Worm (Caenorhabditis elegans) whole organism, midembryonic: ENCODE data around the gene W05H9.2.

Experiments
- T22C8.4 ChIP-seq: fragments of 200-800 bp; sonication (Bioruptor generic); IDR thresholded peaks from 2 replicates; pipeline ENCODE4 v1.3.6; 2022; ENCODE audit warnings: missing genetic modification characterization, missing compliant biosample characterization
- cog-1 ChIP-seq: sonication (generic microtip); optimal IDR thresholded peaks from 2 replicates; lab custom pipeline; 2016; ENCODE audit warnings: missing genetic modification characterization, missing compliant biosample characterization
- flt-1 ChIP-seq: fragments of 200-800 bp; sonication (Bioruptor generic); IDR thresholded peaks from 2 replicates; pipeline ENCODE4 v1.3.6; 2022; ENCODE audit warnings: missing genetic modification characterization, missing compliant biosample characterization
- klf-2 ChIP-seq: fragments of 200-800 bp; sonication (Bioruptor generic); conservative IDR thresholded peaks from 2 replicates; pipeline ENCODE4 v1.3.6; 2022; ENCODE audit warnings: missing genetic modification reagents, missing genetic modification characterization, missing compliant biosample characterization
- med-1 ChIP-seq: sonication (generic microtip); optimal IDR thresholded peaks from 2 replicates; lab custom pipeline; 2017; ENCODE audit warnings: missing genetic modification characterization, mild to moderate bottlenecking, missing compliant biosample characterization, antibody characterized with exemption, missing genetic modification reagents; ENCODE audit not compliant: insufficient read depth
- ref-1 ChIP-seq: fragments of 200-800 bp; sonication (Bioruptor generic); conservative IDR thresholded peaks from 2 replicates; pipeline ENCODE4 v1.3.6; 2022; ENCODE audit warnings: missing genetic modification reagents, missing genetic modification characterization, missing compliant biosample characterization
- tab-1 ChIP-seq: fragments of 200-800 bp; sonication (Bioruptor generic); IDR thresholded peaks from 2 replicates; pipeline ENCODE4 v1.3.6; 2022; ENCODE audit warnings: missing genetic modification characterization, missing compliant biosample characterization
- ztf-23 ChIP-seq: fragments of 200-800 bp; sonication (Bioruptor generic); IDR thresholded peaks from 2 replicates; pipeline ENCODE4 v1.3.6; 2022; ENCODE audit warnings: missing genetic modification reagents, missing genetic modification characterization, missing compliant biosample characterization
- ztf-29 ChIP-seq: fragments of 200-800 bp; sonication (Bioruptor generic); IDR thresholded peaks from 2 replicates; pipeline ENCODE4 v1.3.6; 2022; ENCODE audit warnings: missing genetic modification reagents, missing genetic modification characterization, missing compliant biosample characterization

Gene W05H9.2

ce11 chrX:6280998-6281397 lies 14.2 kb downstream of the W05H9.2 start:
- TF ChIP-seq tab-1 (GFP tag; lab: Robert Waterston, UW) (no peak), flt-1 (GFP tag; lab: Robert Waterston, UW) (no peak), klf-2 (no peak), ztf-23 (GFP tag; lab: Robert Waterston, UW) (no peak), ztf-29 (no peak)

ce11 chrX:6286154-6286553 lies 19.3 kb downstream of the W05H9.2 start:
- TF ChIP-seq med-1 (GFP tag; lab: Kevin White, UChicago), result no peak
- 0 out of 2 replicates have a peak, but pooled peaks have one; percentile 42 for TF ChIP-seq ztf-23 (GFP tag; lab: Robert Waterston, UW)
- TF ChIP-seq flt-1 (GFP tag; lab: Robert Waterston, UW), result peak; percentile 88
- TF ChIP-seq ref-1 (GFP tag; lab: Robert Waterston, UW), result peak; percentile 33; the same call in 1 of the 2 replicates
- no peak for TF ChIP-seq cog-1 (tag; lab: Kevin White, UChicago)
- TF ChIP-seq tab-1 (GFP tag; lab: Robert Waterston, UW), result peak; percentile 79; the same call in 1 of the 2 replicates
- TF ChIP-seq klf-2, result peak; percentile 65; the same call in 1 of the 2 replicates
- TF ChIP-seq T22C8.4 (GFP tag; lab: Robert Waterston, UW), result peak; percentile 53; the same call in 1 of the 2 replicates
- TF ChIP-seq ztf-29, result 0 out of 2 replicates have a peak, but pooled peaks have one; percentile 61

- TF ChIP-seq cog-1 (tag; lab: Kevin White, UChicago), result no peak
- no peak for TF ChIP-seq T22C8.4 (GFP tag; lab: Robert Waterston, UW)
- no peak for TF ChIP-seq ref-1 (GFP tag; lab: Robert Waterston, UW)
- TF ChIP-seq tab-1 (GFP tag; lab: Robert Waterston, UW), result no peak
- TF ChIP-seq flt-1 (GFP tag; lab: Robert Waterston, UW), result no peak
Observed at ce11 chrX:6289038-6289437, 22.2 kb downstream of the W05H9.2 start.

- TF ChIP-seq ref-1 (GFP tag; lab: Robert Waterston, UW) (no peak), ztf-23 (GFP tag; lab: Robert Waterston, UW) (no peak), T22C8.4 (GFP tag; lab: Robert Waterston, UW) (no peak), med-1 (GFP tag; lab: Kevin White, UChicago) (no peak), cog-1 (tag; lab: Kevin White, UChicago) (no peak)
Observed at ce11 chrX:6291632-6292031, 24.8 kb downstream of the W05H9.2 start, which contains the start of gene lev-9. lev-9 (minus strand) TSS chrX:6291732.

- TF ChIP-seq ref-1 (GFP tag; lab: Robert Waterston, UW), result peak; percentile 96
- TF ChIP-seq klf-2, result peak; percentile 97
- peak; percentile 98 for TF ChIP-seq flt-1 (GFP tag; lab: Robert Waterston, UW)
- TF ChIP-seq med-1 (GFP tag; lab: Kevin White, UChicago), result peak; percentile 71
- TF ChIP-seq cog-1 (tag; lab: Kevin White, UChicago), result peak; percentile 77
- peak; percentile 95 for TF ChIP-seq T22C8.4 (GFP tag; lab: Robert Waterston, UW)
- TF ChIP-seq ztf-23 (GFP tag; lab: Robert Waterston, UW), result peak; percentile 97
- peak; percentile 99 for TF ChIP-seq tab-1 (GFP tag; lab: Robert Waterston, UW)
- peak; percentile 80 for TF ChIP-seq ztf-29
Observed at ce11 chrX:6292143-6292542, 25.3 kb downstream of the W05H9.2 start.

DNA sequence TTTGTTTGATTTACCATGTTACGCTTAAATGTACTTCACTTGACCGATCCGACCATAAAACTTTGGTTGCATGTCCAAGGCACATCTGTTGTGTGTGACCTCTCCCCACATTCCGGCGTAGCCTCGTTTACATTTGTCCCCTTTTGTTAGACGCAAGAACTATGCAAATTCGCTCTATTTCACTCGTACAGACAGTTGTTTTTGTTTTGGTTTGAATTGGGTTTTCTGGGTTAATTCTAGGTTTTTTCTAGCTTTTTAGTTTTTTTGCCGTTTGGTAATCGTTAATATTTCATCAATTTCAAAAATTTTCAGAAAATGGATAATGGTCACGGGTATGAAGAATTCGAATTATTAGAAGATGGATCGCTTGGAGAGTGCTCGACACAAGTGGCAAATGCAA lies 26.0 kb downstream of the W05H9.2 start, which contains the start of gene mom-1:
mom-1 (plus strand) TSS at position 301 of the 400 bp plus-strand sequence.
- TF ChIP-seq tab-1 (GFP tag; lab: Robert Waterston, UW) (no peak), med-1 (GFP tag; lab: Kevin White, UChicago) (no peak), ztf-23 (GFP tag; lab: Robert Waterston, UW) (no peak), klf-2 (no peak), flt-1 (GFP tag; lab: Robert Waterston, UW) (no peak), ref-1 (GFP tag; lab: Robert Waterston, UW) (no peak), ztf-29 (no peak), T22C8.4 (GFP tag; lab: Robert Waterston, UW) (no peak), cog-1 (tag; lab: Kevin White, UChicago) (no peak)

DNA sequence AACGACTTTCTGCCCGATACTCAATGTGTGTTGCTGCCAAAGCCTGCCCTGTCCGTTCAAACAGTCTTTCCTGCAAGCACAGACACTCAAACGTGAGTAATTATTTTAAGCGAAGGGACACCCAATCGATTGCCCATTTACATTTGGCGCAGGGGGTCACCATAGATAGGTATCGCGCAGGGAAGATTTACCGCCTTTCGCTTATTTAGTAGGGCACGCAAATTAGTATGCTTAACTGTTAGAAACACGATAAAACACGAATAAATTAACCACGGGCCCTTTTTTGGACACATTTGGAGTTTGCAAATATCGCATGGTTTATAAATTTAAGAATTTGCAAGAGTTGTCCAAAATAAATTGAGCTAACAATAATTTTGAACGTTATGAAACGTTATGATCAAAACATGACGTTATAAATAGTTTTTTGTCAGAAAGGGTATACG lies 29.6 kb downstream of the W05H9.2 start:
- TF ChIP-seq med-1 (GFP tag; lab: Kevin White, UChicago), result peak; percentile 39
- TF ChIP-seq ref-1 (GFP tag; lab: Robert Waterston, UW), result no peak; the same call in 1 of the 2 replicates
- TF ChIP-seq ztf-23 (GFP tag; lab: Robert Waterston, UW), result peak; percentile 87
- TF ChIP-seq ztf-29, result peak; percentile 63
- peak; percentile 99 for TF ChIP-seq cog-1 (tag; lab: Kevin White, UChicago)
- TF ChIP-seq klf-2, result peak; percentile 83
- TF ChIP-seq tab-1 (GFP tag; lab: Robert Waterston, UW), result peak; percentile 80; the same call in 1 of the 2 replicates
- peak; percentile 92 for TF ChIP-seq T22C8.4 (GFP tag; lab: Robert Waterston, UW)
- peak; percentile 91 for TF ChIP-seq flt-1 (GFP tag; lab: Robert Waterston, UW)

ce11 chrX:6299641-6300240 lies 32.9 kb downstream of the W05H9.2 start, which contains the start of gene cest-16:
cest-16 (plus strand) TSS chrX:6299942.
- TF ChIP-seq ref-1 (GFP tag; lab: Robert Waterston, UW), result no peak
- TF ChIP-seq ztf-29, result no peak
- no peak for TF ChIP-seq flt-1 (GFP tag; lab: Robert Waterston, UW)
- no peak for TF ChIP-seq cog-1 (tag; lab: Kevin White, UChicago)
- TF ChIP-seq klf-2, result no peak
- TF ChIP-seq ztf-23 (GFP tag; lab: Robert Waterston, UW), result no peak
- TF ChIP-seq med-1 (GFP tag; lab: Kevin White, UChicago), result no peak
- TF ChIP-seq T22C8.4 (GFP tag; lab: Robert Waterston, UW), result no peak
- no peak for TF ChIP-seq tab-1 (GFP tag; lab: Robert Waterston, UW)

- TF ChIP-seq ztf-23 (GFP tag; lab: Robert Waterston, UW) (no peak), klf-2 (no peak), ztf-29 (no peak), flt-1 (GFP tag; lab: Robert Waterston, UW) (no peak), T22C8.4 (GFP tag; lab: Robert Waterston, UW) (no peak), tab-1 (GFP tag; lab: Robert Waterston, UW) (no peak), cog-1 (tag; lab: Kevin White, UChicago) (no peak), med-1 (GFP tag; lab: Kevin White, UChicago) (no peak), ref-1 (GFP tag; lab: Robert Waterston, UW) (no peak)
Observed at ce11 chrX:6311391-6311790, 44.6 kb downstream of the W05H9.2 start, which contains the start of gene npr-38. npr-38 (plus strand) TSS chrX:6311691.
